Worm (Caenorhabditis elegans): Measurements from ENCODE around the gene unc-32.

The unc-32 gene

ce11 chrIII:8867922-8868655 lies 37.3 kb upstream of the unc-32 start (continued):
- TF ChIP-seq lin-15B (tag; optimal IDR thresholded peaks at IDR 0.05) (no peak), ceh-82 (tag; optimal IDR thresholded peaks at IDR 0.05) (no peak), daf-19 (GFP tag; conservative IDR thresholded peaks at IDR 0.05) (no peak), dmd-8 (GFP tag; IDR thresholded peaks at IDR 0.05) (0 out of 2 replicates have a peak, but pooled peaks have one; percentile 54), lsy-2 (tag; optimal IDR thresholded peaks at IDR 0.05) (peak in 1 of 2 experiments; percentile 70), nhr-111 (GFP tag; optimal IDR thresholded peaks at IDR 0.05) (no peak), zfp-3 (GFP tag; conservative IDR thresholded peaks at IDR 0.05) (no peak), daf-16 (GFP tag; optimal IDR thresholded peaks at IDR 0.05) (no peak), daf-16 (tag; optimal IDR thresholded peaks at IDR 0.05) (peak; percentile 96), fos-1 (tag; optimal IDR thresholded peaks at IDR 0.05) (no peak), fkh-10 (GFP tag; optimal IDR thresholded peaks at IDR 0.05) (no peak), lin-1 (GFP tag; IDR thresholded peaks at IDR 0.05) (no peak), mes-2 (tag; optimal IDR thresholded peaks at IDR 0.05; ENCODE audit: poor library complexity, severe bottlenecking) (peak; percentile 25), ceh-28 (tag; optimal IDR thresholded peaks at IDR 0.05) (no peak), spr-3 (GFP tag; optimal IDR thresholded peaks at IDR 0.05) (no peak), dve-1 (tag; optimal IDR thresholded peaks at IDR 0.05; ENCODE audit: insufficient read depth) (peak; percentile 93), unc-62 (GFP tag; optimal IDR thresholded peaks at IDR 0.05 in 1 of 2) (peak in 1 of 2 experiments; percentile 3), unc-62 (tag; optimal IDR thresholded peaks at IDR 0.05) (no peak), madf-9 (GFP tag; conservative IDR thresholded peaks at IDR 0.05) (no peak; the same call in 1 of the 2 replicates), ztf-7 (tag; optimal IDR thresholded peaks at IDR 0.05) (no peak), php-3 (GFP tag; IDR thresholded peaks at IDR 0.05) (no peak), mxl-3 (GFP tag; optimal IDR thresholded peaks at IDR 0.05) (peak; percentile 41), mxl-2 (GFP tag; conservative IDR thresholded peaks at IDR 0.05) (no peak), attf-4 (tag; optimal IDR thresholded peaks at IDR 0.05) (no peak), dmd-6 (GFP tag; IDR thresholded peaks at IDR 0.05) (peak; percentile 91), set-16 (GFP tag; IDR thresholded peaks at IDR 0.05) (no peak), nhr-25 (tag; optimal IDR thresholded peaks at IDR 0.05; ENCODE audit: borderline replicate concordance, insufficient read depth) (no peak), vab-7 (GFP tag; IDR thresholded peaks at IDR 0.05) (no peak), egl-43 (GFP tag; IDR thresholded peaks at IDR 0.05) (no peak), hlh-30 (tag; optimal IDR thresholded peaks at IDR 0.05; ENCODE audit: insufficient read depth) (peak; percentile 74), dmd-9 (GFP tag; IDR thresholded peaks at IDR 0.05) (no peak), ctbp-1 (GFP tag; IDR thresholded peaks at IDR 0.05) (no peak), F10B5.3 (tag; optimal IDR thresholded peaks at IDR 0.05) (no peak), lin-29 (GFP tag; IDR thresholded peaks at IDR 0.05) (no peak), lin-39 (tag; optimal IDR thresholded peaks at IDR 0.05) (no peak), Y5F2A.4 (GFP tag; optimal IDR thresholded peaks at IDR 0.05) (no peak), tag-97 (GFP tag; IDR thresholded peaks at IDR 0.05) (no peak), nhr-102 (tag; optimal IDR thresholded peaks at IDR 0.05) (no peak), ces-1 (GFP tag; optimal IDR thresholded peaks at IDR 0.05) (no peak), ama-1 (optimal IDR thresholded peaks at IDR 0.05) (peak; percentile 85), arid-1 (GFP tag; conservative IDR thresholded peaks at IDR 0.05) (no peak), aha-1 (tag) (peak; percentile 8), snpc-4 (tag; optimal IDR thresholded peaks at IDR 0.05) (no peak), mdl-1 (tag; optimal IDR thresholded peaks at IDR 0.05) (peak in 1 of 2 experiments; percentile 67), daf-12 (tag; optimal IDR thresholded peaks at IDR 0.05) (no peak)

Measured in whole organism, L4 larva.